Worm (Caenorhabditis elegans): ENCODE data around the gene ints-11.

The ints-11 gene

ce11 chrII:8157991-8158390 lies 14.7 kb upstream of the ints-11 start, which contains the start of gene pch-2 (continued):
- TF ChIP-seq lin-39 (tag; optimal IDR thresholded peaks at IDR 0.05) (no peak), tbx-2 (tag; optimal IDR thresholded peaks at IDR 0.05) (no peak), sptf-1 (tag; optimal IDR thresholded peaks at IDR 0.05) (no peak), nhr-237 (tag; optimal IDR thresholded peaks at IDR 0.05) (no peak), elt-3 (tag; optimal IDR thresholded peaks at IDR 0.05) (peak in 1 of 6 experiments; percentile 59), ceh-90 (tag; optimal IDR thresholded peaks at IDR 0.05) (no peak), pqm-1 (tag; optimal IDR thresholded peaks at IDR 0.05) (no peak), snpc-4 (tag; optimal IDR thresholded peaks at IDR 0.05) (no peak), ces-1 (GFP tag; optimal IDR thresholded peaks at IDR 0.05) (no peak), swsn-7 (tag; optimal IDR thresholded peaks at IDR 0.05) (peak; percentile 48), C34B4.2 (tag; optimal IDR thresholded peaks at IDR 0.05) (no peak), sup-37 (GFP tag; optimal IDR thresholded peaks at IDR 0.05) (no peak), rnt-1 (tag; optimal IDR thresholded peaks at IDR 0.05) (peak; percentile 66), jun-1 (tag; optimal IDR thresholded peaks at IDR 0.05) (no peak), nhr-77 (tag; optimal IDR thresholded peaks at IDR 0.05) (peak; percentile 37), nhr-84 (tag; optimal IDR thresholded peaks at IDR 0.05) (no peak)

ce11 chrII:8156845-8157373 lies 13.6 kb upstream of the ints-11 start, which contains the start of the genes tub-1 and tmem-138:
TSS of gene tub-1 (minus strand) at chrII:8156945.
TSS of gene tmem-138 (plus strand) at chrII:8157323.
- TF ChIP-seq mep-1 (tag; optimal IDR thresholded peaks at IDR 0.05) (no peak), dsc-1 (tag; optimal IDR thresholded peaks at IDR 0.05) (peak; percentile 42), aha-1 (tag; optimal IDR thresholded peaks at IDR 0.05) (no peak), ztf-11 (tag; optimal IDR thresholded peaks at IDR 0.05) (no peak), fkh-8 (tag; optimal IDR thresholded peaks at IDR 0.05) (peak; percentile 70), irx-1 (tag; optimal IDR thresholded peaks at IDR 0.05) (no peak), C16A3.4 (tag; optimal IDR thresholded peaks at IDR 0.05) (no peak)

- TF ChIP-seq fkh-10 (GFP tag; optimal IDR thresholded peaks at IDR 0.05) (peak; percentile 44), lsy-2 (tag; optimal IDR thresholded peaks at IDR 0.05) (no peak), ces-1 (GFP tag; optimal IDR thresholded peaks at IDR 0.05) (peak; percentile 11)
These were observed 9.5 kb upstream of the ints-11 start for ce11 chrII:8152711-8153325.

- no peak for TF ChIP-seq sptf-1 (tag; optimal IDR thresholded peaks at IDR 0.05)
- no peak for TF ChIP-seq zip-4 (GFP tag; optimal IDR thresholded peaks at IDR 0.05)
- no peak for TF ChIP-seq mdl-1 (tag; optimal IDR thresholded peaks at IDR 0.05)
- TF ChIP-seq F16B12.6 (tag; optimal IDR thresholded peaks at IDR 0.05), result no peak
- TF ChIP-seq ceh-90 (tag; optimal IDR thresholded peaks at IDR 0.05), result no peak
- TF ChIP-seq swsn-7 (tag; optimal IDR thresholded peaks at IDR 0.05), result no peak
- no peak for TF ChIP-seq nhr-237 (tag; optimal IDR thresholded peaks at IDR 0.05)
- no peak for TF ChIP-seq elt-2 (tag; optimal IDR thresholded peaks at IDR 0.05)
- no peak for TF ChIP-seq ztf-4 (tag; optimal IDR thresholded peaks at IDR 0.05)
- no peak for TF ChIP-seq lin-13 (GFP tag; optimal IDR thresholded peaks at IDR 0.05)
- no peak for TF ChIP-seq pax-3 (tag; optimal IDR thresholded peaks at IDR 0.05)
- no peak for TF ChIP-seq fos-1 (tag; optimal IDR thresholded peaks at IDR 0.05)
- no peak for TF ChIP-seq zag-1 (tag; optimal IDR thresholded peaks at IDR 0.05)
- TF ChIP-seq nhr-84 (tag; optimal IDR thresholded peaks at IDR 0.05), result no peak
- no peak for TF ChIP-seq blmp-1 (tag; optimal IDR thresholded peaks at IDR 0.05)
- TF ChIP-seq egl-13 (tag; optimal IDR thresholded peaks at IDR 0.05), result no peak
- TF ChIP-seq sup-37 (GFP tag; optimal IDR thresholded peaks at IDR 0.05), result no peak
- TF ChIP-seq hlh-17 (GFP tag; optimal IDR thresholded peaks at IDR 0.05; ENCODE audit: borderline replicate concordance), result no peak
- TF ChIP-seq C16A3.4 (tag; optimal IDR thresholded peaks at IDR 0.05), result no peak
These were observed 6.7 kb upstream of the ints-11 start, which contains the start of gene F10B5.3 for ce11 chrII:8149930-8150329. TSS of gene F10B5.3 (minus strand) at chrII:8150030.

All from whole organism, L1 larva.